Worm (Caenorhabditis elegans) whole organism, mixed stage, embryonic: Measurements from ENCODE around the gene T04C12.11.

Experiments used
- ceh-43 ChIP-seq: fragments of 200-800 bp; sonication (Bioruptor generic); optimal IDR thresholded peaks from 2 replicates; lab custom pipeline; 2018; ENCODE audit warnings: mild to moderate bottlenecking, missing genetic modification characterization, moderate library complexity, missing compliant biosample characterization
- mep-1 ChIP-seq: fragments of 150-350 bp; optimal IDR thresholded peaks from 2 replicates; lab custom pipeline; 2017; ENCODE audit warnings: missing biosample characterization, missing genetic modification reagents, missing genetic modification characterization, inconsistent platforms
- pha-4 ChIP-seq: fragments of 150-350 bp; optimal IDR thresholded peaks from 2 replicates; lab custom pipeline; 2018; ENCODE audit warnings: missing biosample characterization, missing genetic modification reagents, missing genetic modification characterization
- unc-62 ChIP-seq: fragments of 150-350 bp; optimal IDR thresholded peaks from 2 replicates; lab custom pipeline; 2014; ENCODE audit warnings: missing biosample characterization, missing genetic modification reagents, missing genetic modification characterization

- TF ChIP-seq pha-4 (tag; lab: Kevin White, UChicago) (no peak), mep-1 (no peak), unc-62 (no peak), ceh-43 (no peak)
Measured at ce11 chrV:11065513-11065912, 5.4 kb upstream of the T04C12.11 start, which contains the start of gene nlp-80.
